Fruit fly (Drosophila melanogaster): ENCODE measurements around the gene CG31715.

CG31715 gene

dm6 chr2L:10339212-10339721, 2.1 kb upstream of the CG31715 start, which contains the start of gene SamDC:
SamDC (plus strand) TSS chr2L:10339457.
- no peak for TF ChIP-seq H2.0 (GFP tag; IDR thresholded peaks at IDR 0.05)
- no peak for TF ChIP-seq ac (GFP tag; optimal IDR thresholded peaks at IDR 0.05)
- TF ChIP-seq E2f2 (GFP tag; IDR thresholded peaks at IDR 0.05) = peak; percentile 42
- TF ChIP-seq CG16815 (GFP tag; optimal IDR thresholded peaks at IDR 0.05) = peak; percentile 7
- TF ChIP-seq kay (GFP tag; optimal IDR thresholded peaks at IDR 0.05) = no peak
- no peak for TF ChIP-seq Lpt (GFP tag; optimal IDR thresholded peaks at IDR 0.05)
- peak; percentile 85 for TF ChIP-seq mld (GFP tag; IDR thresholded peaks at IDR 0.05; ENCODE audit: partially characterized antibody)
- TF ChIP-seq CrebB (tag; optimal IDR thresholded peaks at IDR 0.05) = peak; percentile 18
- peak; percentile 37 for TF ChIP-seq Hr3 (GFP tag; optimal IDR thresholded peaks at IDR 0.05)
- TF ChIP-seq CG14667 (GFP tag; IDR thresholded peaks at IDR 0.05) = no peak
- peak in 2 of 3 experiments; percentile 24 to 98 for TF ChIP-seq lola (GFP tag; optimal IDR thresholded peaks at IDR 0.05)
- TF ChIP-seq CG30020 (tag; optimal IDR thresholded peaks at IDR 0.05) = peak; percentile 97
- TF ChIP-seq chif (GFP tag; optimal IDR thresholded peaks at IDR 0.05) = peak in 1 of 2 experiments; percentile 24
- TF ChIP-seq Opbp (GFP tag; IDR thresholded peaks at IDR 0.05; ENCODE audit: partially characterized antibody) = peak; percentile 83
- peak; percentile 47 for TF ChIP-seq Side (GFP tag; optimal IDR thresholded peaks at IDR 0.05)
- no peak for TF ChIP-seq Sry-β (GFP tag; optimal IDR thresholded peaks at IDR 0.05)
- peak; percentile 54 for TF ChIP-seq mam (GFP tag; optimal IDR thresholded peaks at IDR 0.05)
- peak; percentile 27 for TF ChIP-seq zfh2 (GFP tag; optimal IDR thresholded peaks at IDR 0.05)
- no peak for TF ChIP-seq Camta (GFP tag; optimal IDR thresholded peaks at IDR 0.05)
- TF ChIP-seq Dfd (GFP tag; optimal IDR thresholded peaks at IDR 0.05) = peak in 1 of 2 experiments; percentile 77
- TF ChIP-seq kni (GFP tag; optimal IDR thresholded peaks at IDR 0.05) = no peak
- no peak for TF ChIP-seq MTF-1 (GFP tag; optimal IDR thresholded peaks at IDR 0.05; ENCODE audit: borderline replicate concordance)
- TF ChIP-seq CG14965 (GFP tag; optimal IDR thresholded peaks at IDR 0.05; ENCODE audit: borderline replicate concordance) = no peak
- TF ChIP-seq CG13624 (GFP tag; optimal IDR thresholded peaks at IDR 0.05) = peak; percentile 7
- no peak for TF ChIP-seq Jarid2 (GFP tag; optimal IDR thresholded peaks at IDR 0.05)
- TF ChIP-seq CG12391 (tag; optimal IDR thresholded peaks at IDR 0.05) = peak; percentile 71
- TF ChIP-seq hbn (GFP tag; IDR thresholded peaks at IDR 0.05; ENCODE audit: partially characterized antibody) = peak; percentile 54
- TF ChIP-seq Dref (GFP tag; IDR thresholded peaks at IDR 0.05) = peak; percentile 91
- peak; percentile 78 for TF ChIP-seq MBD-R2 (GFP tag; IDR thresholded peaks at IDR 0.05)
- no peak for TF ChIP-seq sr (GFP tag; IDR thresholded peaks at IDR 0.05)
- peak; percentile 90 for TF ChIP-seq row (GFP tag; IDR thresholded peaks at IDR 0.05)
- TF ChIP-seq Neu2 (GFP tag; optimal IDR thresholded peaks at IDR 0.05; ENCODE audit: borderline replicate concordance) = no peak
- no peak for TF ChIP-seq h (optimal IDR thresholded peaks at IDR 0.05)
- peak; percentile 46 for TF ChIP-seq bigmax (GFP tag; optimal IDR thresholded peaks at IDR 0.05)
- peak; percentile 73; the same call in 2 of the 3 replicates for TF ChIP-seq hb (GFP tag; IDR thresholded peaks at IDR 0.05; ENCODE audit: partially characterized antibody)
- no peak for TF ChIP-seq exex (tag; optimal IDR thresholded peaks at IDR 0.05)
- TF ChIP-seq tap (tag; optimal IDR thresholded peaks at IDR 0.05) = no peak
- peak; percentile 60 for TF ChIP-seq CG2116 (GFP tag; optimal IDR thresholded peaks at IDR 0.05)
- TF ChIP-seq lmd (GFP tag; IDR thresholded peaks at IDR 0.05) = no peak; the same call in 1 of the 2 replicates
- TF ChIP-seq az2 (GFP tag; optimal IDR thresholded peaks at IDR 0.05) = peak; percentile 53
- TF ChIP-seq CG10565 (GFP tag; optimal IDR thresholded peaks at IDR 0.05) = no peak
- TF ChIP-seq jigr1 (GFP tag; IDR thresholded peaks at IDR 0.05) = no peak; the same call in 2 of the 3 replicates
- TF ChIP-seq CG17612 (GFP tag; IDR thresholded peaks at IDR 0.05) = no peak
- TF ChIP-seq slbo (GFP tag; IDR thresholded peaks at IDR 0.05) = peak; percentile 57
- TF ChIP-seq pita (GFP tag; optimal IDR thresholded peaks at IDR 0.05) = no peak
- TF ChIP-seq Doc2 (GFP tag; IDR thresholded peaks at IDR 0.05) = no peak
- TF ChIP-seq CG9727 (GFP tag; optimal IDR thresholded peaks at IDR 0.05) = no peak
- peak; percentile 45 for TF ChIP-seq caup (GFP tag; optimal IDR thresholded peaks at IDR 0.05; ENCODE audit: severe bottlenecking)
- TF ChIP-seq TFAM (GFP tag; optimal IDR thresholded peaks at IDR 0.05) = no peak
- peak; percentile 26 for TF ChIP-seq CG3281 (GFP tag; optimal IDR thresholded peaks at IDR 0.05)
